Worm (Caenorhabditis elegans) whole organism, mixed stage, embryonic: ENCODE measurements around the gene B0524.6.

Source experiments
- blmp-1 ChIP-seq: fragments of 150-350 bp; optimal IDR thresholded peaks from 2 replicates; lab custom pipeline; 2014; ENCODE audit warnings: missing biosample characterization, missing genetic modification characterization
- ceh-39 ChIP-seq: fragments of 150-350 bp; optimal IDR thresholded peaks from 2 replicates; lab custom pipeline; 2014; ENCODE audit warnings: missing biosample characterization, missing genetic modification characterization
- ceh-83 ChIP-seq: fragments of 200-800 bp; sonication (Bioruptor generic); optimal IDR thresholded peaks from 2 replicates; lab custom pipeline; 2018; ENCODE audit warnings: mild to moderate bottlenecking, missing genetic modification characterization, missing compliant biosample characterization
- cnd-1 ChIP-seq: fragments of 200-800 bp; sonication (Bioruptor generic); optimal IDR thresholded peaks from 2 replicates; lab custom pipeline; 2018; ENCODE audit warnings: mild to moderate bottlenecking, missing genetic modification characterization, missing compliant biosample characterization
- flh-1 ChIP-seq: fragments of 200-800 bp; sonication (Bioruptor generic); optimal IDR thresholded peaks from 2 replicates; lab custom pipeline; 2018; ENCODE audit warnings: mild to moderate bottlenecking, missing genetic modification characterization, moderate library complexity, missing compliant biosample characterization
- lsy-2 ChIP-seq: fragments of 150-350 bp; optimal IDR thresholded peaks from 2 replicates; lab custom pipeline; 2014; ENCODE audit warnings: missing biosample characterization, missing genetic modification characterization
- nhr-237 ChIP-seq: fragments of 150-350 bp; optimal IDR thresholded peaks from 2 replicates; lab custom pipeline; 2014; ENCODE audit warnings: missing biosample characterization, missing genetic modification characterization
- nhr-76 ChIP-seq: sonication (generic microtip); optimal IDR thresholded peaks from 2 replicates; lab custom pipeline; 2017; ENCODE audit warnings: missing biosample characterization, missing genetic modification characterization
- snpc-4 ChIP-seq: fragments of 150-350 bp; optimal IDR thresholded peaks from 2 replicates; lab custom pipeline; 2014; ENCODE audit warnings: missing biosample characterization, missing genetic modification characterization
- unc-62 ChIP-seq: fragments of 150-350 bp; optimal IDR thresholded peaks from 2 replicates; lab custom pipeline; 2014; ENCODE audit warnings: missing biosample characterization, missing genetic modification reagents, missing genetic modification characterization
- ztf-11 ChIP-seq: fragments of 150-350 bp; optimal IDR thresholded peaks from 2 replicates; lab custom pipeline; 2014; ENCODE audit warnings: missing biosample characterization, missing genetic modification characterization

- TF ChIP-seq ztf-11: no peak
- no peak for TF ChIP-seq nhr-237 (tag; lab: Kevin White, UChicago)
- TF ChIP-seq unc-62 (GFP tag; lab: Kevin White, UChicago): no peak
- TF ChIP-seq flh-1: no peak
- TF ChIP-seq blmp-1 (tag; lab: Kevin White, UChicago): no peak
- no peak for TF ChIP-seq ceh-83 (GFP tag; lab: Kevin White, UChicago)
- TF ChIP-seq snpc-4: no peak
- TF ChIP-seq lsy-2 (tag; lab: Kevin White, UChicago): no peak
- no peak for TF ChIP-seq cnd-1 (tag; lab: Kevin White, UChicago)
- TF ChIP-seq ceh-39 (tag; lab: Kevin White, UChicago): no peak
- TF ChIP-seq nhr-76 (tag; lab: Kevin White, UChicago): no peak
These were observed 28.7 kb upstream of the B0524.6 start for ce11 chrIII:1934141-1934540.
